Fruit fly (Drosophila melanogaster): ENCODE measurements around the gene CG9922.

CG9922 gene

DNA sequence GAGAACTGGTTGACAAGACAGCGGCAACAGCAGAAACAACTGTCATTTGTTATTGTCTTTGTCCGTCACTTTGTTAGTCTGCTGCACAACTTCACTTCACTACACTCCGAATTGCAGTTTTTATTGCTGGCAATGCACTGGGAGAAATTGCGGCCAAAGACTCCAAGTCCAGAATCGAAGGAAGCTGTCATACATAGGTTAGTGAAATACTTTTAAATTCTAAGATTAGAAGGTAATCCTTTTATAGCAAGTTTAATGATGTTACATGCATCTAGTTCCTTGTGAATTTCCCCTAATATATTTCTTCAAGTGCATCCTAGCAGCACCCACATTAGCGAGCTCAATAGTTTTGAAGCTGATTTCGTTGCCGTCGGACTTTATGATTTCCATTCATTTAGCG is 27.3 kb downstream of the CG9922 start (continued):
- peak; percentile 40 for TF ChIP-seq chn (GFP tag; optimal IDR thresholded peaks at IDR 0.05)
- TF ChIP-seq CG4820 (GFP tag; optimal IDR thresholded peaks at IDR 0.05): peak; percentile 67
- TF ChIP-seq Hsf (GFP tag; optimal IDR thresholded peaks at IDR 0.05): no peak
- TF ChIP-seq Rx (GFP tag; IDR thresholded peaks at IDR 0.05): no peak
- TF ChIP-seq esg (GFP tag; conservative IDR thresholded peaks at IDR 0.05): no peak
- no peak for TF ChIP-seq CG3726 (GFP tag; IDR thresholded peaks at IDR 0.05)
- TF ChIP-seq Tbp (GFP tag; optimal IDR thresholded peaks at IDR 0.05): no peak
- no peak for TF ChIP-seq sob (GFP tag; IDR thresholded peaks at IDR 0.05)
- peak; percentile 63 for TF ChIP-seq sisA (GFP tag; IDR thresholded peaks at IDR 0.05)
- peak; percentile 22 for TF ChIP-seq nau (GFP tag; optimal IDR thresholded peaks at IDR 0.05)
- TF ChIP-seq CG4328 (GFP tag; optimal IDR thresholded peaks at IDR 0.05): no peak
- TF ChIP-seq chinmo (GFP tag; IDR thresholded peaks at IDR 0.05; ENCODE audit: partially characterized antibody): no peak
- no peak for TF ChIP-seq usp (GFP tag; optimal IDR thresholded peaks at IDR 0.05)
- peak; percentile 36 for TF ChIP-seq CG1233 (GFP tag; optimal IDR thresholded peaks at IDR 0.05)
- no peak for TF ChIP-seq Lpt (GFP tag; optimal IDR thresholded peaks at IDR 0.05)
- TF ChIP-seq CG9932 (GFP tag; IDR thresholded peaks at IDR 0.05): no peak
- TF ChIP-seq CG9797 (GFP tag; optimal IDR thresholded peaks at IDR 0.05): no peak
- no peak for TF ChIP-seq Dfd (GFP tag; optimal IDR thresholded peaks at IDR 0.05)
- no peak for TF ChIP-seq slbo (GFP tag; IDR thresholded peaks at IDR 0.05)
- no peak for TF ChIP-seq CG9437 (GFP tag; optimal IDR thresholded peaks at IDR 0.05)
- TF ChIP-seq tup (GFP tag; optimal IDR thresholded peaks at IDR 0.05): no peak
- no peak for TF ChIP-seq CG10321 (GFP tag; IDR thresholded peaks at IDR 0.05)
- no peak for TF ChIP-seq CG3281 (GFP tag; optimal IDR thresholded peaks at IDR 0.05)
- no peak for TF ChIP-seq CG12219 (GFP tag; optimal IDR thresholded peaks at IDR 0.05)
- TF ChIP-seq sens-2 (GFP tag; IDR thresholded peaks at IDR 0.05): 0 out of 2 replicates have a peak, but pooled peaks have one; percentile 8
- peak; percentile 74 for TF ChIP-seq CG11504 (tag; optimal IDR thresholded peaks at IDR 0.05)
- peak; percentile 37; the same call in 1 of the 3 replicates for TF ChIP-seq Optix (GFP tag; IDR thresholded peaks at IDR 0.05)
- peak; percentile 32; the same call in 1 of the 2 replicates for TF ChIP-seq CG32772 (GFP tag; IDR thresholded peaks at IDR 0.05)
- TF ChIP-seq odd (GFP tag; optimal IDR thresholded peaks at IDR 0.05): no peak
- no peak for TF ChIP-seq CG30020 (tag; optimal IDR thresholded peaks at IDR 0.05)
- no peak for TF ChIP-seq bigmax (GFP tag; optimal IDR thresholded peaks at IDR 0.05)
- TF ChIP-seq CG7987 (GFP tag; optimal IDR thresholded peaks at IDR 0.05): no peak
- no peak for TF ChIP-seq Chrac-16 (GFP tag; optimal IDR thresholded peaks at IDR 0.05)
- TF ChIP-seq CG10209 (GFP tag; optimal IDR thresholded peaks at IDR 0.05): no peak
- TF ChIP-seq salm (tag; optimal IDR thresholded peaks at IDR 0.05): no peak
- peak; percentile 48 for TF ChIP-seq CG8359 (GFP tag; optimal IDR thresholded peaks at IDR 0.05; ENCODE audit: borderline replicate concordance)
- TF ChIP-seq CG7271 (tag; optimal IDR thresholded peaks at IDR 0.05): no peak
- TF ChIP-seq en (GFP tag; optimal IDR thresholded peaks at IDR 0.05): no peak
- TF ChIP-seq sima (GFP tag; optimal IDR thresholded peaks at IDR 0.05): no peak
- no peak for TF ChIP-seq Max (GFP tag; optimal IDR thresholded peaks at IDR 0.05)
- TF ChIP-seq croc (GFP tag; conservative IDR thresholded peaks at IDR 0.05): peak; percentile 52; the same call in 2 of the 3 replicates
- TF ChIP-seq CG17612 (GFP tag; IDR thresholded peaks at IDR 0.05): no peak
- peak; percentile 32 for TF ChIP-seq CG9727 (GFP tag; optimal IDR thresholded peaks at IDR 0.05)
- no peak for TF ChIP-seq her (GFP tag; optimal IDR thresholded peaks at IDR 0.05)
- TF ChIP-seq CG2120 (GFP tag; optimal IDR thresholded peaks at IDR 0.05): no peak
- peak; percentile 75 for TF ChIP-seq zfh1 (GFP tag; IDR thresholded peaks at IDR 0.05)
- peak; percentile 10 for TF ChIP-seq bcd (GFP tag; optimal IDR thresholded peaks at IDR 0.05)
- peak; percentile 74 for TF ChIP-seq CG17359 (tag; optimal IDR thresholded peaks at IDR 0.05)
- TF ChIP-seq Dref (GFP tag; IDR thresholded peaks at IDR 0.05): no peak
- TF ChIP-seq CG14965 (GFP tag; optimal IDR thresholded peaks at IDR 0.05; ENCODE audit: borderline replicate concordance): no peak
- TF ChIP-seq CG17829 (tag; optimal IDR thresholded peaks at IDR 0.05): peak; percentile 51
- no peak for TF ChIP-seq ato (GFP tag; IDR thresholded peaks at IDR 0.05; ENCODE audit: partially characterized antibody)
